Fruit fly (Drosophila melanogaster) whole organism, prepupa: ENCODE results near the gene CG6607.
A peak's percentile ranks its signal among the peaks of the same experiment; 100 is the strongest.

Source experiments
- Blimp-1 ChIP-seq: fragments of 200-800 bp; sonication (Bioruptor generic); optimal IDR thresholded peaks from 3 replicates; lab custom pipeline; 2017; ENCODE audit warnings: missing biosample characterization, missing genetic modification characterization, mild to moderate bottlenecking, moderate library complexity, missing genetic modification reagents
- CG10669 ChIP-seq: fragments of 200-800 bp; sonication (Bioruptor generic); optimal IDR thresholded peaks from 3 replicates; lab custom pipeline; 2018; ENCODE audit warnings: missing biosample characterization, mild to moderate bottlenecking, missing genetic modification characterization, moderate library complexity
- CG11902 ChIP-seq: fragments of 200-800 bp; sonication (Bioruptor generic); optimal IDR thresholded peaks from 3 replicates; lab custom pipeline; 2016; ENCODE audit warnings: missing biosample characterization, missing genetic modification characterization
- CG15336 ChIP-seq: fragments of 200-800 bp; sonication (Bioruptor generic); IDR thresholded peaks from 2 replicates; pipeline ENCODE4 v1.3.6; 2022; ENCODE audit warnings: missing biosample characterization, missing genetic modification characterization
- CG1621 ChIP-seq: fragments of 200-800 bp; sonication (Bioruptor generic); optimal IDR thresholded peaks from 3 replicates; lab custom pipeline; 2018; ENCODE audit warnings: missing biosample characterization, mild to moderate bottlenecking, missing genetic modification characterization
- CG16779 ChIP-seq: fragments of 200-800 bp; sonication (Bioruptor generic); optimal IDR thresholded peaks from 3 replicates; lab custom pipeline; 2017; ENCODE audit warnings: missing biosample characterization, mild to moderate bottlenecking, missing genetic modification characterization
- CG3032 ChIP-seq: fragments of 200-800 bp; optimal IDR thresholded peaks from 2 replicates; lab custom pipeline; 2019; ENCODE audit warnings: missing biosample characterization, mild to moderate bottlenecking, missing genetic modification characterization, moderate library complexity
- CG31627 ChIP-seq: fragments of 200-800 bp; sonication (Bioruptor generic); optimal IDR thresholded peaks from 3 replicates; lab custom pipeline; 2016; ENCODE audit warnings: missing biosample characterization, missing genetic modification characterization
- CG34406 ChIP-seq: fragments of 200-800 bp; sonication (Bioruptor generic); optimal IDR thresholded peaks from 3 replicates; lab custom pipeline; 2016; ENCODE audit warnings: missing biosample characterization, missing genetic modification characterization
- CG3919 ChIP-seq: fragments of 200-800 bp; sonication (Bioruptor generic); optimal IDR thresholded peaks from 3 replicates; lab custom pipeline; 2016; ENCODE audit warnings: missing biosample characterization, missing genetic modification characterization
- CG4318 ChIP-seq: fragments of 200-800 bp; sonication (Bioruptor generic); optimal IDR thresholded peaks from 3 replicates; lab custom pipeline; 2017; ENCODE audit warnings: missing biosample characterization, mild to moderate bottlenecking, missing genetic modification characterization
- CG6163 ChIP-seq: fragments of 200-800 bp; sonication (Bioruptor generic); IDR thresholded peaks from 3 replicates; pipeline ENCODE4 v1.3.6; 2022; ENCODE audit warnings: missing biosample characterization, missing genetic modification characterization
- CG6276 ChIP-seq: fragments of 200-800 bp; sonication (Bioruptor generic); optimal IDR thresholded peaks from 2 replicates; lab custom pipeline; 2017; ENCODE audit warnings: missing biosample characterization, mild to moderate bottlenecking, missing genetic modification characterization
- CG6808 ChIP-seq: fragments of 200-800 bp; sonication (Bioruptor generic); optimal IDR thresholded peaks from 3 replicates; lab custom pipeline; 2017; ENCODE audit warnings: missing biosample characterization, missing genetic modification characterization, mild to moderate bottlenecking, moderate library complexity, missing genetic modification reagents
- CG6854 ChIP-seq: fragments of 200-800 bp; sonication (Bioruptor generic); optimal IDR thresholded peaks from 2 replicates; lab custom pipeline; 2017; ENCODE audit warnings: missing biosample characterization, mild to moderate bottlenecking, missing genetic modification characterization
- CG7368 ChIP-seq: fragments of 200-800 bp; sonication (Bioruptor generic); optimal IDR thresholded peaks from 3 replicates; lab custom pipeline; 2016; ENCODE audit warnings: missing biosample characterization, missing genetic modification characterization
- CG8319 ChIP-seq: fragments of 200-800 bp; sonication (Bioruptor generic); optimal IDR thresholded peaks from 3 replicates; lab custom pipeline; 2016; ENCODE audit warnings: missing biosample characterization, missing genetic modification characterization
- CG8632 ChIP-seq: fragments of 200-800 bp; sonication (Bioruptor generic); optimal IDR thresholded peaks from 3 replicates; lab custom pipeline; 2016; ENCODE audit warnings: missing biosample characterization, missing genetic modification characterization
- CG9139 ChIP-seq: fragments of 200-800 bp; sonication (Bioruptor generic); optimal IDR thresholded peaks from 3 replicates; lab custom pipeline; 2017; ENCODE audit warnings: missing biosample characterization, mild to moderate bottlenecking, missing genetic modification characterization
- Eip78C ChIP-seq: fragments of 200-800 bp; sonication (Bioruptor generic); peaks from one replicate; lab custom pipeline; 2016; ENCODE audit warnings: missing biosample characterization, missing genetic modification characterization
- Ets21C ChIP-seq: fragments of 200-800 bp; sonication (Bioruptor generic); optimal IDR thresholded peaks from 3 replicates; lab custom pipeline; 2016; ENCODE audit warnings: missing biosample characterization, missing genetic modification characterization
- Ets96B ChIP-seq: fragments of 200-800 bp; optimal IDR thresholded peaks from 2 replicates; lab custom pipeline; 2019; ENCODE audit warnings: missing biosample characterization, mild to moderate bottlenecking, missing genetic modification characterization, moderate library complexity
- Hr39 ChIP-seq: fragments of 200-800 bp; sonication (Bioruptor generic); optimal IDR thresholded peaks from 2 replicates; lab custom pipeline; 2016; ENCODE audit warnings: missing biosample characterization, missing genetic modification characterization
- Lpt ChIP-seq: fragments of 200-800 bp; sonication (Bioruptor generic); optimal IDR thresholded peaks from 3 replicates; lab custom pipeline; 2016; ENCODE audit warnings: missing biosample characterization, missing genetic modification characterization
- Met ChIP-seq: fragments of 200-800 bp; sonication (Bioruptor generic); optimal IDR thresholded peaks from 3 replicates; lab custom pipeline; 2016; ENCODE audit warnings: missing biosample characterization, missing genetic modification characterization
- OdsH ChIP-seq: fragments of 200-800 bp; sonication (Bioruptor generic); optimal IDR thresholded peaks from 3 replicates; lab custom pipeline; 2016; ENCODE audit warnings: missing biosample characterization, missing genetic modification characterization
- Smox ChIP-seq: fragments of 200-800 bp; sonication (Bioruptor generic); optimal IDR thresholded peaks from 3 replicates; lab custom pipeline; 2016; ENCODE audit warnings: missing biosample characterization, missing genetic modification characterization
- Sox102F ChIP-seq: fragments of 200-800 bp; sonication (Bioruptor generic); optimal IDR thresholded peaks from 2 replicates; lab custom pipeline; 2016; ENCODE audit warnings: missing biosample characterization, mild to moderate bottlenecking, missing genetic modification characterization
- Sox14 ChIP-seq: fragments of 200-800 bp; sonication (Bioruptor generic); optimal IDR thresholded peaks from 3 replicates; lab custom pipeline; 2016; ENCODE audit warnings: missing biosample characterization, missing genetic modification characterization
- Sox15 ChIP-seq: fragments of 200-800 bp; sonication (Bioruptor generic); optimal IDR thresholded peaks from 3 replicates; lab custom pipeline; 2016; ENCODE audit warnings: missing biosample characterization, missing genetic modification characterization
- acj6 ChIP-seq: fragments of 200-800 bp; sonication (Bioruptor generic); optimal IDR thresholded peaks from 3 replicates; lab custom pipeline; 2016; ENCODE audit warnings: missing biosample characterization, missing genetic modification characterization
- cyc ChIP-seq: fragments of 200-800 bp; sonication (Bioruptor generic); optimal IDR thresholded peaks from 3 replicates; lab custom pipeline; 2016; ENCODE audit warnings: missing biosample characterization, missing genetic modification characterization
- dsx ChIP-seq: fragments of 200-800 bp; optimal IDR thresholded peaks from 3 replicates; lab custom pipeline; 2019; ENCODE audit warnings: missing biosample characterization, mild to moderate bottlenecking, missing genetic modification characterization, moderate library complexity; ENCODE audit not compliant: poor library complexity, severe bottlenecking
- esn ChIP-seq: fragments of 200-800 bp; sonication (Bioruptor generic); optimal IDR thresholded peaks from 2 replicates; lab custom pipeline; 2016; ENCODE audit warnings: missing biosample characterization, mild to moderate bottlenecking, missing genetic modification characterization, moderate library complexity
- fd59A ChIP-seq: fragments of 200-800 bp; sonication (Bioruptor generic); optimal IDR thresholded peaks from 2 replicates; lab custom pipeline; 2017; ENCODE audit warnings: missing biosample characterization, mild to moderate bottlenecking, missing genetic modification characterization, missing genetic modification reagents
- fd85E ChIP-seq: fragments of 200-800 bp; sonication (Bioruptor generic); optimal IDR thresholded peaks from 3 replicates; lab custom pipeline; 2016; ENCODE audit warnings: missing biosample characterization, missing genetic modification characterization
- lz ChIP-seq: fragments of 200-800 bp; sonication (Bioruptor generic); optimal IDR thresholded peaks from 3 replicates; lab custom pipeline; 2016; ENCODE audit warnings: missing biosample characterization, missing genetic modification characterization
- net ChIP-seq: fragments of 200-800 bp; sonication (Bioruptor generic); optimal IDR thresholded peaks from 3 replicates; lab custom pipeline; 2016; ENCODE audit warnings: missing biosample characterization, missing genetic modification characterization
- pdm3 ChIP-seq: fragments of 200-800 bp; sonication (Bioruptor generic); optimal IDR thresholded peaks from 3 replicates; lab custom pipeline; 2016; ENCODE audit warnings: missing biosample characterization, missing genetic modification characterization
- salr ChIP-seq, 2 experiments: fragments of 200-800 bp; sonication (Bioruptor generic); optimal IDR thresholded peaks; 3 replicates each; lab custom pipeline; 2016 to 2018; ENCODE audit warnings: missing biosample characterization in 2 of 2, missing genetic modification characterization in 2 of 2, mild to moderate bottlenecking in 1 of 2
- spab ChIP-seq: fragments of 200-800 bp; sonication (Bioruptor generic); optimal IDR thresholded peaks from 2 replicates; lab custom pipeline; 2017; ENCODE audit warnings: missing biosample characterization, mild to moderate bottlenecking, missing genetic modification characterization, missing genetic modification reagents
- ss ChIP-seq, 2 experiments: fragments of 200-800 bp; sonication (Bioruptor generic); optimal IDR thresholded peaks; 2 replicates in 1 of 2; 3 replicates in 1 of 2; lab custom pipeline; 2017 to 2018; ENCODE audit warnings: mild to moderate bottlenecking in 2 of 2, missing biosample characterization in 2 of 2, missing genetic modification characterization in 2 of 2, moderate library complexity in 1 of 2
- topi ChIP-seq: fragments of 200-800 bp; sonication (Bioruptor generic); optimal IDR thresholded peaks from 3 replicates; lab custom pipeline; 2016; ENCODE audit warnings: missing biosample characterization, missing genetic modification characterization
- vri ChIP-seq: fragments of 200-800 bp; sonication (Bioruptor generic); optimal IDR thresholded peaks from 3 replicates; lab custom pipeline; 2016; ENCODE audit warnings: missing biosample characterization, mild to moderate bottlenecking, missing genetic modification characterization

CG6607 gene

dm6 chr3R:24564191-24564798 is 36.4 kb downstream of the CG6607 start:
- TF ChIP-seq CG10669 (GFP tag; lab: Kevin White, UChicago) (no peak), CG6808 (no peak), CG6854 (GFP tag; lab: Kevin White, UChicago) (no peak), Sox15 (GFP tag; lab: Kevin White, UChicago) (no peak), Hr39 (GFP tag; lab: Kevin White, UChicago) (no peak), Lpt (no peak), salr (GFP tag; optimal IDR thresholded peaks at IDR 0.05; lab: Kevin White, UChicago) (no peak), Ets21C (GFP tag; lab: Kevin White, UChicago) (no peak), CG16779 (no peak), CG6163 (GFP tag; lab: Robert Waterston, UW) (no peak), topi (no peak), ss (GFP tag; optimal IDR thresholded peaks at IDR 0.05; lab: Kevin White, UChicago) (no peak), Sox14 (GFP tag; lab: Kevin White, UChicago) (no peak), OdsH (no peak), CG3032 (tag; lab: Kevin White, UChicago) (no peak), cyc (GFP tag; lab: Kevin White, UChicago) (no peak), Met (no peak)

dm6 chr3R:24564799-24565344 is 37.0 kb downstream of the CG6607 start:
- TF ChIP-seq vri (GFP tag; lab: Kevin White, UChicago) (peak; percentile 9), acj6 (GFP tag; lab: Kevin White, UChicago) (no peak), CG8319 (no peak), lz (GFP tag; lab: Kevin White, UChicago) (no peak), Ets21C (GFP tag; lab: Kevin White, UChicago) (no peak), Blimp-1 (GFP tag; lab: Kevin White, UChicago) (no peak), CG10669 (GFP tag; lab: Kevin White, UChicago) (no peak), CG15336 (GFP tag; lab: Robert Waterston, UW) (no peak), Met (no peak), OdsH (no peak), CG7368 (GFP tag; lab: Kevin White, UChicago) (no peak), CG31627 (peak; percentile 5), CG3919 (GFP tag; lab: Kevin White, UChicago) (no peak), ss (GFP tag; optimal IDR thresholded peaks at IDR 0.05; lab: Kevin White, UChicago) (no peak)

- TF ChIP-seq dsx (GFP tag; lab: Kevin White, UChicago) (peak; percentile 64), CG8632 (GFP tag; lab: Kevin White, UChicago) (peak; percentile 17), CG11902 (GFP tag; lab: Kevin White, UChicago) (no peak), CG7368 (GFP tag; lab: Kevin White, UChicago) (no peak), net (GFP tag; lab: Kevin White, UChicago) (peak; percentile 57), CG6808 (peak; percentile 37), Ets21C (GFP tag; lab: Kevin White, UChicago) (no peak), CG3032 (tag; lab: Kevin White, UChicago) (peak; percentile 10), lz (GFP tag; lab: Kevin White, UChicago) (no peak), CG16779 (peak; percentile 72), CG6163 (GFP tag; lab: Robert Waterston, UW) (peak; percentile 77; the same call in 2 of the 3 replicates), CG8319 (no peak), Ets96B (tag; lab: Kevin White, UChicago) (no peak), pdm3 (no peak), topi (peak; percentile 1), Sox102F (GFP tag; lab: Kevin White, UChicago) (peak; percentile 63), CG9139 (peak; percentile 43), CG1621 (tag; lab: Kevin White, UChicago) (peak; percentile 2), esn (GFP tag; lab: Kevin White, UChicago) (peak; percentile 33), spab (GFP tag; lab: Kevin White, UChicago) (peak; percentile 31), Smox (GFP tag; lab: Kevin White, UChicago) (peak; percentile 12), CG6276 (GFP tag; lab: Kevin White, UChicago) (no peak), fd85E (GFP tag; lab: Kevin White, UChicago) (peak; percentile 37), acj6 (GFP tag; lab: Kevin White, UChicago) (no peak), vri (GFP tag; lab: Kevin White, UChicago) (peak; percentile 81), CG34406 (GFP tag; lab: Kevin White, UChicago) (peak; percentile 3), CG4318 (GFP tag; lab: Kevin White, UChicago) (no peak), Eip78C (GFP tag; lab: Kevin White, UChicago) (peak; percentile 85), fd59A (GFP tag; lab: Kevin White, UChicago) (no peak), Hr39 (GFP tag; lab: Kevin White, UChicago) (no peak), CG15336 (GFP tag; lab: Robert Waterston, UW) (peak; percentile 62)
Measured at dm6 chr3R:24565748-24566239, 37.9 kb downstream of the CG6607 start.
